Worm (Caenorhabditis elegans) whole organism, L4/young adult: ENCODE results near the gene C05D11.1.

Source experiments
- W03F9.2 ChIP-seq: fragments of 150-350 bp; optimal IDR thresholded peaks from 2 replicates; lab custom pipeline; 2014; ENCODE audit warnings: missing biosample characterization, missing genetic modification characterization
- him-1 ChIP-seq: sonication (generic microtip); optimal IDR thresholded peaks from 2 replicates; lab custom pipeline; 2016; ENCODE audit warnings: missing genotype, missing genetic modification reagents, missing genetic modification characterization, missing compliant biosample characterization

- no peak for TF ChIP-seq him-1 (tag; lab: Kevin White, UChicago)
- peak; percentile 65 for TF ChIP-seq W03F9.2 (tag; lab: Kevin White, UChicago)
Observed at ce11 chrIII:6444335-6444734, 7.9 kb downstream of the C05D11.1 start, which contains the start of gene C05D11.13.
